Worm (Caenorhabditis elegans) whole organism, L2 larva: ENCODE data around the gene Y57A10A.2.
"Not testable (repeated sequence)": the region's sequence is repeated elsewhere in the genome, so short reads cannot be mapped to it uniquely, and the experiment has no call there.

Experiments
- aly-2 ChIP-seq: fragments of 150-350 bp; optimal IDR thresholded peaks from 2 replicates; lab custom pipeline; 2014; ENCODE audit warnings: missing biosample characterization, missing genetic modification characterization
- ceh-82 ChIP-seq: fragments of 150-350 bp; optimal IDR thresholded peaks from 2 replicates; lab custom pipeline; 2014; ENCODE audit warnings: missing biosample characterization, missing genetic modification characterization
- crh-2 ChIP-seq: sonication (generic microtip); optimal IDR thresholded peaks from 2 replicates; lab custom pipeline; 2017; ENCODE audit warnings: missing biosample characterization, missing genetic modification characterization
- elt-1 ChIP-seq: fragments of 150-350 bp; optimal IDR thresholded peaks from 2 replicates; lab custom pipeline; 2014; ENCODE audit warnings: missing biosample characterization, missing genetic modification characterization
- fos-1 ChIP-seq: fragments of 150-350 bp; optimal IDR thresholded peaks from 2 replicates; lab custom pipeline; 2014; ENCODE audit warnings: missing biosample characterization, missing genetic modification characterization
- lin-11 ChIP-seq: fragments of 150-350 bp; sonication (generic microtip); optimal IDR thresholded peaks from 2 replicates; lab custom pipeline; 2014; ENCODE audit warnings: missing biosample characterization, missing genetic modification characterization, inconsistent platforms, mixed read lengths
- lsy-2 ChIP-seq, 2 experiments: fragments of 150-350 bp in 1 of 2; sonication (generic microtip) in 1 of 2; optimal IDR thresholded peaks; 2 replicates each; lab custom pipeline; 2014 to 2017; ENCODE audit warnings: missing biosample characterization in 2 of 2, missing genetic modification characterization in 2 of 2
- mab-5 ChIP-seq: fragments of 150-350 bp; optimal IDR thresholded peaks from 2 replicates; lab custom pipeline; 2014; ENCODE audit warnings: missing biosample characterization, missing genetic modification characterization
- mdl-1 ChIP-seq, 2 experiments: fragments of 150-350 bp in 1 of 2; sonication (generic microtip) in 1 of 2; optimal IDR thresholded peaks; 2 replicates each; lab custom pipeline; 2017; ENCODE audit warnings: missing biosample characterization in 2 of 2, missing genetic modification characterization in 2 of 2
- nhr-10 ChIP-seq: sonication (generic microtip); optimal IDR thresholded peaks from 2 replicates; lab custom pipeline; 2017; ENCODE audit warnings: missing biosample characterization, missing genetic modification characterization
- nhr-237 ChIP-seq: fragments of 150-350 bp; optimal IDR thresholded peaks from 2 replicates; lab custom pipeline; 2014; ENCODE audit warnings: missing biosample characterization, missing genetic modification characterization
- nhr-6 ChIP-seq: fragments of 150-350 bp; optimal IDR thresholded peaks from 2 replicates; lab custom pipeline; 2014; ENCODE audit warnings: missing biosample characterization, missing genetic modification characterization

DNA sequence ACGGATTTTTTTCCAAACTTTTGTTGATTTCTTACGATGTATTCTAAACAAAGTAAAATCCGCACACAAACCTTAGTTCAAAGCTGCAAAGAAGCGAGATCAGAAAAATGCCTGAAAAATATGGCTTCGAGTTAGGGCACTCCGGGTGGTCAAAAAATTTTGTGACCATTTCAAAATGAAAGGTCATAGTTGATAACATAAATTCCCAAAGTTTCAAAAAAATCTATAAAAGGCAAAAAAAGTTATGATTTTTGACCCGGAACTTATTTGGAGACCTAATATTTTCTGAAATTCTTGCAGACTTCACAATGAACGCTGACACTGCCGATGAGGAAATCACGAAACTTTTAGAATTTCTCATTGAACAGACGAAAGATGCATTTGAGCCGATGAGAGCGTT is 17.1 kb downstream of the Y57A10A.2 start, which contains the start of gene Y57A10A.8:
- not testable (repeated sequence) for TF ChIP-seq elt-1 (tag; lab: Kevin White, UChicago); aly-2 (tag; lab: Kevin White, UChicago); lsy-2 (tag; optimal IDR thresholded peaks at IDR 0.05; lab: Kevin White, UChicago); mdl-1 (tag; optimal IDR thresholded peaks at IDR 0.05; lab: Kevin White, UChicago); nhr-6 (tag; lab: Kevin White, UChicago); nhr-10 (tag; lab: Kevin White, UChicago); lin-11 (tag; lab: Kevin White, UChicago); fos-1 (tag; lab: Kevin White, UChicago); crh-2 (tag; lab: Kevin White, UChicago); nhr-237 (tag; lab: Kevin White, UChicago); mab-5 (tag; lab: Kevin White, UChicago); ceh-82 (tag; lab: Kevin White, UChicago)
